Fruit fly (Drosophila melanogaster): ENCODE data around the gene alpha4GT1.

DNA sequence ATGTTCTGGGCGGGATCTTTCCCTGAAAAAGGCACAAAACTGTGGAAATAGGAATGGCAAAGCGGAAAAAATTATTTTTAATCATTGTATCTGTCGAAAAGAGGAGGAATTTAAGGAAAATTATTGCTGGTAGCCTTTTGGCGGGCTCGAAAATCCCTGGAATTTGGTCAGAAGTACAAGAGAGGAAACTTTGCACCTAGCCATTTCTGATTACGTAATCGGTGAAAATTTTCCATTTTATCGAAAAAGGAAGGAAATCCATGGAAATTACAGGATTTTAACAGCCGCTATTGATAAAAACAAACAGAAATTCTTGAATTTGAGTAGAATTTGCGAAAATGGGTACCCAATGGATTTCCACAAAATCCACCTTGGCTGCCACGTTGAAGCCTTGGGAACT lies 36.2 kb downstream of the alpha4GT1 start:
- TF ChIP-seq Oli (tag; optimal IDR thresholded peaks at IDR 0.05), result no peak
- no peak for TF ChIP-seq Ptx1 (GFP tag; IDR thresholded peaks at IDR 0.05)
- TF ChIP-seq CG3065 (GFP tag; optimal IDR thresholded peaks at IDR 0.05), result no peak
- no peak for TF ChIP-seq exex (tag; optimal IDR thresholded peaks at IDR 0.05)
- no peak for TF ChIP-seq CG7786 (GFP tag; optimal IDR thresholded peaks at IDR 0.05)
- no peak for TF ChIP-seq gem (tag; optimal IDR thresholded peaks at IDR 0.05)
- TF ChIP-seq sd (tag; optimal IDR thresholded peaks at IDR 0.05), result no peak
- TF ChIP-seq HmgZ (tag; optimal IDR thresholded peaks at IDR 0.05), result no peak
- no peak for TF ChIP-seq pfk (GFP tag; optimal IDR thresholded peaks at IDR 0.05)
- TF ChIP-seq CG12104 (GFP tag; optimal IDR thresholded peaks at IDR 0.05), result no peak
- TF ChIP-seq Mes4 (GFP tag; optimal IDR thresholded peaks at IDR 0.05), result no peak
- no peak for TF ChIP-seq CG15269 (tag; optimal IDR thresholded peaks at IDR 0.05)
- no peak for TF ChIP-seq CG31441 (GFP tag; IDR thresholded peaks at IDR 0.05)

All from whole organism, embryonic.